Fruit fly (Drosophila melanogaster): ENCODE data around the gene CG13042.

DNA sequence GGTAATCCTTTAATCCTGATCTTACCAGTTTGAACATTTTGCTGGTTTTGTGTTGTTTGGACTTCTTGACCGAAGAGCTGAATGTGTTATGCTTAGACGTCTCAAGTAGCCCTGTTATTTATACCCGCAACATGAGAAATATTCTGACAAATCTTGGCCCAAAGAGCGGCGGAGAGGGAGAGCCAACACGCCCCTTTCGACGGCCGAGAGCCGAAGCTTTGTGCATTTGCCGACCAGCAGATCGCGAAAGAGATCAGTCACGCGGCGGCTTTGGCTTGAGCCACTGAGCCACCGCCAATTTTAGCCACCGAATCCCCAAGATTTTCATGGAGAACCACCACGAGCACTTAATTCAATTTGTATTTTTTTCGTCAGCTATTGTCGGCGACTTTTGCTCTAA lies 12.8 kb downstream of the CG13042 start, which contains the start of gene CG4962:
- no peak for TF ChIP-seq tai (GFP tag; optimal IDR thresholded peaks at IDR 0.05)
- TF ChIP-seq br (GFP tag; optimal IDR thresholded peaks at IDR 0.05) = no peak
- no peak for TF ChIP-seq Hr83 (GFP tag; optimal IDR thresholded peaks at IDR 0.05; ENCODE audit: poor library complexity, severe bottlenecking)
- no peak for TF ChIP-seq OdsH (GFP tag; optimal IDR thresholded peaks at IDR 0.05)
- no peak for TF ChIP-seq Dif (GFP tag; optimal IDR thresholded peaks at IDR 0.05; ENCODE audit: partially characterized antibody)
- no peak for TF ChIP-seq Dfd (GFP tag; optimal IDR thresholded peaks at IDR 0.05)
- no peak for TF ChIP-seq Myc (optimal IDR thresholded peaks at IDR 0.05)
- no peak for TF ChIP-seq psq (GFP tag; optimal IDR thresholded peaks at IDR 0.05)

All from whole organism, wandering third instar larva.